Fruit fly (Drosophila melanogaster): Measurements from ENCODE around the gene CG32071.

Gene CG32071

dm6 chr3L:11070372-11070854 is 33.3 kb downstream of the CG32071 start, which contains the start of gene Mocs1 (continued):
- TF ChIP-seq pfk (GFP tag; optimal IDR thresholded peaks at IDR 0.05) = no peak
- TF ChIP-seq B-H1 (GFP tag; IDR thresholded peaks at IDR 0.05) = no peak; the same call in 2 of the 3 replicates
- TF ChIP-seq CG15514 (GFP tag; optimal IDR thresholded peaks at IDR 0.05) = peak; percentile 53
- TF ChIP-seq CG10267 (tag; optimal IDR thresholded peaks at IDR 0.05) = peak; percentile 24
- TF ChIP-seq CHES-1-like (GFP tag; optimal IDR thresholded peaks at IDR 0.05) = peak; percentile 15
- TF ChIP-seq CG17612 (GFP tag; IDR thresholded peaks at IDR 0.05) = no peak
- no peak for TF ChIP-seq Mad (GFP tag; optimal IDR thresholded peaks at IDR 0.05)
- TF ChIP-seq CG1792 (GFP tag; optimal IDR thresholded peaks at IDR 0.05) = no peak
- TF ChIP-seq ftz-f1 (GFP tag; optimal IDR thresholded peaks at IDR 0.05) = peak; percentile 40
- no peak for TF ChIP-seq Rx (GFP tag; IDR thresholded peaks at IDR 0.05)
- TF ChIP-seq dmrt11E (tag; optimal IDR thresholded peaks at IDR 0.05) = no peak
- TF ChIP-seq Dip2 (GFP tag; IDR thresholded peaks at IDR 0.05) = no peak
- TF ChIP-seq CG4360 (GFP tag; IDR thresholded peaks at IDR 0.05) = no peak
- TF ChIP-seq HmgZ (tag; optimal IDR thresholded peaks at IDR 0.05) = peak; percentile 38
- no peak for TF ChIP-seq dmrt99B (tag; optimal IDR thresholded peaks at IDR 0.05)
- no peak for TF ChIP-seq Atf3 (GFP tag; optimal IDR thresholded peaks at IDR 0.05)
- TF ChIP-seq CG6254 (GFP tag; optimal IDR thresholded peaks at IDR 0.05) = no peak
- peak; percentile 88; the same call in 3 of the 4 replicates for TF ChIP-seq chinmo (GFP tag; IDR thresholded peaks at IDR 0.05; ENCODE audit: partially characterized antibody)
- TF ChIP-seq ATbp (GFP tag; optimal IDR thresholded peaks at IDR 0.05) = no peak
- 0 out of 2 replicates have a peak, but pooled peaks have one; percentile 24 for TF ChIP-seq slbo (GFP tag; IDR thresholded peaks at IDR 0.05)
- peak; percentile 7 for TF ChIP-seq CG2678 (tag; optimal IDR thresholded peaks at IDR 0.05)
- TF ChIP-seq CG4282 (GFP tag; optimal IDR thresholded peaks at IDR 0.05) = no peak
- no peak for TF ChIP-seq Camta (GFP tag; optimal IDR thresholded peaks at IDR 0.05)
- TF ChIP-seq CG12299 (tag; optimal IDR thresholded peaks at IDR 0.05) = no peak
- TF ChIP-seq CG18764 (GFP tag; optimal IDR thresholded peaks at IDR 0.05) = no peak
- TF ChIP-seq CG11085 (GFP tag; IDR thresholded peaks at IDR 0.05) = peak; percentile 20; the same call in 1 of the 2 replicates
- TF ChIP-seq Trl (optimal IDR thresholded peaks at IDR 0.05) = peak in 1 of 2 experiments; percentile 6
- TF ChIP-seq Trl (GFP tag; optimal IDR thresholded peaks at IDR 0.05) = no peak
- no peak for TF ChIP-seq dimm (GFP tag; IDR thresholded peaks at IDR 0.05)
- TF ChIP-seq ranshi (GFP tag; IDR thresholded peaks at IDR 0.05) = peak; percentile 19; the same call in 1 of the 2 replicates
- TF ChIP-seq hkb (optimal IDR thresholded peaks at IDR 0.05) = no peak
- peak; percentile 17; the same call in 1 of the 2 replicates for TF ChIP-seq hkb (GFP tag; IDR thresholded peaks at IDR 0.05)
- no peak for TF ChIP-seq Ptx1 (GFP tag; IDR thresholded peaks at IDR 0.05)
- 0 out of 3 replicates have a peak, but pooled peaks have one; percentile 28 for TF ChIP-seq ci (GFP tag; IDR thresholded peaks at IDR 0.05)
- TF ChIP-seq NFAT (GFP tag; IDR thresholded peaks at IDR 0.05) = peak; percentile 23; the same call in 1 of the 2 replicates
- peak; percentile 48 for TF ChIP-seq Adf1 (GFP tag; IDR thresholded peaks at IDR 0.05)
- no peak for TF ChIP-seq unpg (GFP tag; optimal IDR thresholded peaks at IDR 0.05)
- peak; percentile 38 for TF ChIP-seq Nf-YC (tag; optimal IDR thresholded peaks at IDR 0.05)
- no peak for TF ChIP-seq CG8290 (GFP tag; optimal IDR thresholded peaks at IDR 0.05)
- TF ChIP-seq CG8290 (tag; optimal IDR thresholded peaks at IDR 0.05) = peak in 1 of 2 experiments; percentile 45
- TF ChIP-seq PHDP (tag; optimal IDR thresholded peaks at IDR 0.05) = peak; percentile 2
- no peak for TF ChIP-seq ewg (GFP tag; optimal IDR thresholded peaks at IDR 0.05)
- TF ChIP-seq knrl (GFP tag; IDR thresholded peaks at IDR 0.05; ENCODE audit: partially characterized antibody) = no peak
- TF ChIP-seq gsb-n (tag; optimal IDR thresholded peaks at IDR 0.05) = no peak
- TF ChIP-seq cg (GFP tag; optimal IDR thresholded peaks at IDR 0.05) = no peak
- no peak for TF ChIP-seq Hsf (GFP tag; optimal IDR thresholded peaks at IDR 0.05)
- TF ChIP-seq trh (GFP tag; optimal IDR thresholded peaks at IDR 0.05) = no peak
- peak; percentile 60; the same call in 1 of the 2 replicates for TF ChIP-seq rib (GFP tag; IDR thresholded peaks at IDR 0.05)
- no peak for TF ChIP-seq CG3065 (GFP tag; optimal IDR thresholded peaks at IDR 0.05)
- no peak for TF ChIP-seq Sry-β (GFP tag; optimal IDR thresholded peaks at IDR 0.05)
- no peak for TF ChIP-seq ind (GFP tag; optimal IDR thresholded peaks at IDR 0.05)
- no peak for TF ChIP-seq CG5953 (GFP tag; IDR thresholded peaks at IDR 0.05)

Measured in whole organism, embryonic.